Worm (Caenorhabditis elegans) whole organism, midembryonic: ENCODE measurements around the gene Y47D3A.14.

Experiments used
- T22C8.4 ChIP-seq: fragments of 200-800 bp; sonication (Bioruptor generic); IDR thresholded peaks from 2 replicates; pipeline ENCODE4 v1.3.6; 2022; ENCODE audit warnings: missing genetic modification characterization, missing compliant biosample characterization
- cog-1 ChIP-seq: sonication (generic microtip); optimal IDR thresholded peaks from 2 replicates; lab custom pipeline; 2016; ENCODE audit warnings: missing genetic modification characterization, missing compliant biosample characterization
- flt-1 ChIP-seq: fragments of 200-800 bp; sonication (Bioruptor generic); IDR thresholded peaks from 2 replicates; pipeline ENCODE4 v1.3.6; 2022; ENCODE audit warnings: missing genetic modification characterization, missing compliant biosample characterization
- klf-2 ChIP-seq: fragments of 200-800 bp; sonication (Bioruptor generic); conservative IDR thresholded peaks from 2 replicates; pipeline ENCODE4 v1.3.6; 2022; ENCODE audit warnings: missing genetic modification reagents, missing genetic modification characterization, missing compliant biosample characterization
- med-1 ChIP-seq: sonication (generic microtip); optimal IDR thresholded peaks from 2 replicates; lab custom pipeline; 2017; ENCODE audit warnings: missing genetic modification characterization, mild to moderate bottlenecking, missing compliant biosample characterization, antibody characterized with exemption, missing genetic modification reagents; ENCODE audit not compliant: insufficient read depth
- ref-1 ChIP-seq: fragments of 200-800 bp; sonication (Bioruptor generic); conservative IDR thresholded peaks from 2 replicates; pipeline ENCODE4 v1.3.6; 2022; ENCODE audit warnings: missing genetic modification reagents, missing genetic modification characterization, missing compliant biosample characterization
- tab-1 ChIP-seq: fragments of 200-800 bp; sonication (Bioruptor generic); IDR thresholded peaks from 2 replicates; pipeline ENCODE4 v1.3.6; 2022; ENCODE audit warnings: missing genetic modification characterization, missing compliant biosample characterization
- ztf-23 ChIP-seq: fragments of 200-800 bp; sonication (Bioruptor generic); IDR thresholded peaks from 2 replicates; pipeline ENCODE4 v1.3.6; 2022; ENCODE audit warnings: missing genetic modification reagents, missing genetic modification characterization, missing compliant biosample characterization
- ztf-29 ChIP-seq: fragments of 200-800 bp; sonication (Bioruptor generic); IDR thresholded peaks from 2 replicates; pipeline ENCODE4 v1.3.6; 2022; ENCODE audit warnings: missing genetic modification reagents, missing genetic modification characterization, missing compliant biosample characterization

Gene Y47D3A.14

ce11 chrIII:11255072-11255471, 18.4 kb upstream of the Y47D3A.14 start:
- no peak for TF ChIP-seq flt-1
- no peak for TF ChIP-seq cog-1 (tag; lab: Kevin White, UChicago)

- TF ChIP-seq flt-1: no peak
- no peak for TF ChIP-seq T22C8.4
- TF ChIP-seq med-1 (GFP tag; lab: Kevin White, UChicago): no peak
- no peak for TF ChIP-seq ztf-23 (GFP tag; lab: Robert Waterston, UW)
- TF ChIP-seq tab-1 (GFP tag; lab: Robert Waterston, UW): no peak
- no peak for TF ChIP-seq cog-1 (tag; lab: Kevin White, UChicago)
- no peak for TF ChIP-seq klf-2 (GFP tag; lab: Robert Waterston, UW)
- TF ChIP-seq ztf-29 (GFP tag; lab: Robert Waterston, UW): no peak
- no peak for TF ChIP-seq ref-1
Observed at ce11 chrIII:11251718-11252441, 15.2 kb upstream of the Y47D3A.14 start, which contains the start of gene Y47D3A.32. Gene Y47D3A.32, plus strand, starts transcription at chrIII:11252391.

ce11 chrIII:11248897-11249296, 12.2 kb upstream of the Y47D3A.14 start:
- TF ChIP-seq cog-1 (tag; lab: Kevin White, UChicago) (no peak), med-1 (GFP tag; lab: Kevin White, UChicago) (no peak), ztf-23 (GFP tag; lab: Robert Waterston, UW) (no peak), klf-2 (GFP tag; lab: Robert Waterston, UW) (no peak), ref-1 (no peak), tab-1 (GFP tag; lab: Robert Waterston, UW) (no peak)

ce11 chrIII:11246588-11246987, 9.9 kb upstream of the Y47D3A.14 start:
- no peak for TF ChIP-seq flt-1
- TF ChIP-seq ztf-29 (GFP tag; lab: Robert Waterston, UW): no peak
- TF ChIP-seq med-1 (GFP tag; lab: Kevin White, UChicago): no peak

- TF ChIP-seq tab-1 (GFP tag; lab: Robert Waterston, UW): no peak
- TF ChIP-seq flt-1: no peak
Observed at ce11 chrIII:11244820-11245219, 8.2 kb upstream of the Y47D3A.14 start, which contains the start of gene rsks-1. Gene rsks-1, plus strand, starts transcription at chrIII:11245120.

ce11 chrIII:11244338-11244737, 7.7 kb upstream of the Y47D3A.14 start:
- no peak for TF ChIP-seq ztf-23 (GFP tag; lab: Robert Waterston, UW)

- TF ChIP-seq T22C8.4: peak; percentile 65
- peak; percentile 33 for TF ChIP-seq cog-1 (tag; lab: Kevin White, UChicago)
- TF ChIP-seq flt-1: no peak
- no peak for TF ChIP-seq tab-1 (GFP tag; lab: Robert Waterston, UW)
- TF ChIP-seq ztf-29 (GFP tag; lab: Robert Waterston, UW): no peak
- no peak for TF ChIP-seq klf-2 (GFP tag; lab: Robert Waterston, UW)
- TF ChIP-seq ref-1: no peak
- no peak for TF ChIP-seq med-1 (GFP tag; lab: Kevin White, UChicago)
- no peak for TF ChIP-seq ztf-23 (GFP tag; lab: Robert Waterston, UW)
Observed at ce11 chrIII:11243421-11243820, 6.8 kb upstream of the Y47D3A.14 start.

- TF ChIP-seq ref-1: no peak
Observed at ce11 chrIII:11241583-11242187, 5.0 kb upstream of the Y47D3A.14 start.

ce11 chrIII:11240776-11241175, 4.1 kb upstream of the Y47D3A.14 start:
- TF ChIP-seq ztf-23 (GFP tag; lab: Robert Waterston, UW) (no peak), tab-1 (GFP tag; lab: Robert Waterston, UW) (no peak), T22C8.4 (no peak), ztf-29 (GFP tag; lab: Robert Waterston, UW) (no peak), cog-1 (tag; lab: Kevin White, UChicago) (no peak), med-1 (GFP tag; lab: Kevin White, UChicago) (no peak), ref-1 (no peak), klf-2 (GFP tag; lab: Robert Waterston, UW) (no peak), flt-1 (no peak)

- no peak for TF ChIP-seq ztf-29 (GFP tag; lab: Robert Waterston, UW)
- no peak for TF ChIP-seq klf-2 (GFP tag; lab: Robert Waterston, UW)
- no peak for TF ChIP-seq ztf-23 (GFP tag; lab: Robert Waterston, UW)
- no peak for TF ChIP-seq T22C8.4
- TF ChIP-seq ref-1: no peak
- TF ChIP-seq med-1 (GFP tag; lab: Kevin White, UChicago): no peak
- TF ChIP-seq flt-1: no peak
Observed at ce11 chrIII:11238790-11239189, 2.1 kb upstream of the Y47D3A.14 start.

ce11 chrIII:11238309-11238708, 1.6 kb upstream of the Y47D3A.14 start:
- TF ChIP-seq cog-1 (tag; lab: Kevin White, UChicago) (no peak), klf-2 (GFP tag; lab: Robert Waterston, UW) (no peak), ztf-23 (GFP tag; lab: Robert Waterston, UW) (no peak), flt-1 (no peak), tab-1 (GFP tag; lab: Robert Waterston, UW) (no peak), med-1 (GFP tag; lab: Kevin White, UChicago) (no peak), ref-1 (no peak), ztf-29 (GFP tag; lab: Robert Waterston, UW) (no peak), T22C8.4 (no peak)
